Worm (Caenorhabditis elegans) whole organism, L3 larva: ENCODE results near the gene mrps-22.
A peak's percentile ranks its signal among the peaks of the same experiment; 100 is the strongest.

Source experiments
- aly-2 ChIP-seq: fragments of 150-350 bp; optimal IDR thresholded peaks from 2 replicates; lab custom pipeline; 2014; ENCODE audit warnings: missing biosample characterization, missing genetic modification characterization
- elt-2 ChIP-seq: sonication (generic microtip); optimal IDR thresholded peaks from 2 replicates; lab custom pipeline; 2016; ENCODE audit warnings: missing genetic modification reagents, mild to moderate bottlenecking, missing genetic modification characterization, missing compliant biosample characterization
- nfya-1 ChIP-seq: sonication (generic microtip); optimal IDR thresholded peaks from 2 replicates; lab custom pipeline; 2017; ENCODE audit warnings: missing genetic modification characterization, mild to moderate bottlenecking, missing compliant biosample characterization, antibody characterized with exemption, moderate library complexity; ENCODE audit not compliant: insufficient read depth
- pqm-1 ChIP-seq: fragments of 150-350 bp; optimal IDR thresholded peaks from 2 replicates; lab custom pipeline; 2017; ENCODE audit warnings: missing biosample characterization, missing genetic modification characterization, inconsistent platforms

DNA sequence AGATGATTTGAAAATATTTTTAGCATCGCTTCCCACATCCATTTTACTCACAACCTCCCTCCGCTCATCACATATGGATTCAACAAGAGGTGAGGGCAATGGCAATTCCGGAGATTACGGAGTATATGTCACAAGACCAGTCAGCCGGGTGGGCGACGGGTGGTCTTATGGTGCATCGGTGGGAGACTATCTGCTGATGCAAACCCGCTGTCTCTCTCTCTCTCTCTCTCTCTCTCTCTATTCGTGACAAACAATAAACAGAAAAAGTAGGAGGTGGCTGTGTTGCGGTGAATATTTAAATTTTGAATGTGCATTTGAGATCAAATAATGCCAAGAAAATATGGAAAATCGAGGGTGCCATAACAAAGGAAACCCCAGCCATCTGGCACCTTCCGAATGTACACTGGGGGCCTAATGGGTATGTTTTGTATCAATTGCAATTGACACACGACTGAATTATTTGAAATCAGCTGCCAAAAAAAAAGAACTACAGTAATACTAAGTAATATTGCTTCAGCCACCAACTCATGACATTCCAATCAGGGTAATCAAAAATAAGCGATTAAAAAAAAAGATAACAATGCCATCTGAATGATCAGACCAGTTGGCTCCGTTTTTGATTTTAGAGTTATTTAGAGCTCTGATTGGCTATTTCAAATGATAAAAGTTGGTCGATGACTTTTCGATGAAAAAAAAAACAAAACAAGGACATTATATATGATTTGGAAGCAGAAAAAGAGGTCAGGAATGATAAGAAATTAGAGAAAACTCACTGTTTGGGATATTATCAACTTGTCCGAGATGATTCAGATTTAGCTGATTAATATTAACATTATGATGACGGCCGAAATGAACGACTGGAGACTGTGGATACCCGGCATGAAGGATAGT lies 34.4 kb upstream of the mrps-22 start:
- TF ChIP-seq nfya-1 (tag; lab: Kevin White, UChicago): peak; percentile 53
- TF ChIP-seq aly-2 (tag; lab: Kevin White, UChicago): no peak
- peak; percentile 51 for TF ChIP-seq pqm-1
- TF ChIP-seq elt-2 (tag; lab: Kevin White, UChicago): peak; percentile 25
